Worm (Caenorhabditis elegans) whole organism, mixed stage, embryonic: ENCODE measurements around the gene clc-26.

Experiments
- blmp-1 ChIP-seq: fragments of 150-350 bp; optimal IDR thresholded peaks from 2 replicates; lab custom pipeline; 2014; ENCODE audit warnings: missing biosample characterization, missing genetic modification characterization
- elt-1 ChIP-seq: sonication (generic microtip); optimal IDR thresholded peaks from 2 replicates; lab custom pipeline; 2017; ENCODE audit warnings: missing genetic modification characterization, mild to moderate bottlenecking, missing compliant biosample characterization, antibody characterized with exemption, moderate library complexity, borderline replicate concordance; ENCODE audit not compliant: insufficient read depth
- elt-3 ChIP-seq: fragments of 150-350 bp; optimal IDR thresholded peaks from 2 replicates; lab custom pipeline; 2014; ENCODE audit warnings: missing biosample characterization, missing genetic modification characterization
- lsy-2 ChIP-seq: fragments of 150-350 bp; optimal IDR thresholded peaks from 2 replicates; lab custom pipeline; 2014; ENCODE audit warnings: missing biosample characterization, missing genetic modification characterization
- pha-4 ChIP-seq: fragments of 150-350 bp; optimal IDR thresholded peaks from 2 replicates; lab custom pipeline; 2018; ENCODE audit warnings: missing biosample characterization, missing genetic modification reagents, missing genetic modification characterization
- unc-39 ChIP-seq: fragments of 150-350 bp; optimal IDR thresholded peaks from 2 replicates; lab custom pipeline; 2014; ENCODE audit warnings: missing biosample characterization, missing genetic modification characterization

DNA sequence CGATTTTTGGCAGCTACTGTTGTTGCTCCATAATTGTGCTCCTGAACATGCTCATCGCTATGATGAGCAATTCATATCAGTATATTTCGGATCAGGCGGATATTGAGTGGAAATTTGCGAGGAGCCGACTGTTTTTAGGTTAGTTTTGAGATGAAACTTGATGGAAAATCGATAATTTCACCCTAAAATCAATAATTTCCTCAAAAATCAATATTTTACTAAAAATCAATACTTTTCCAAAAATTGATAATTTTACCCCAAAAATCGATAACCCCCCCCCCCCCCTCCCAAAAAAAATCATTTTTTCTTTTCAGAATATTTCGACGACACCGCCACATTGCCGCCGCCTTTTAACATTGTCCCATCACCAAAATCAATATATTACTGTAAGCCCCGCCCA lies 32.0 kb downstream of the clc-26 start:
- TF ChIP-seq lsy-2, result no peak
- no peak for TF ChIP-seq blmp-1 (tag; lab: Kevin White, UChicago)
- no peak for TF ChIP-seq unc-39
- TF ChIP-seq pha-4, result no peak
- no peak for TF ChIP-seq elt-1 (tag; lab: Kevin White, UChicago)
- no peak for TF ChIP-seq elt-3 (tag; lab: Kevin White, UChicago)
